Fruit fly (Drosophila melanogaster): ENCODE results near the gene CG31673.

CG31673 gene

dm6 chr2L:20817170-20817569 is 12.2 kb upstream of the CG31673 start, which contains the start of gene CheB38b:
TSS of gene CheB38b (minus strand) at chr2L:20817270.
- TF ChIP-seq CG8301 (tag; optimal IDR thresholded peaks at IDR 0.05) = no peak
- no peak for TF ChIP-seq Snoo (tag; optimal IDR thresholded peaks at IDR 0.05)
- TF ChIP-seq CG12605 (GFP tag; IDR thresholded peaks at IDR 0.05) = no peak
- no peak for TF ChIP-seq CG10348 (GFP tag; IDR thresholded peaks at IDR 0.05)
- TF ChIP-seq Pif1A (GFP tag; optimal IDR thresholded peaks at IDR 0.05) = no peak
- TF ChIP-seq CG32121 (GFP tag; IDR thresholded peaks at IDR 0.05) = no peak
- TF ChIP-seq CG8159 (tag; optimal IDR thresholded peaks at IDR 0.05) = no peak
- no peak for TF ChIP-seq CG34367 (tag; optimal IDR thresholded peaks at IDR 0.05)
- TF ChIP-seq CG13204 (GFP tag; optimal IDR thresholded peaks at IDR 0.05) = no peak

- no peak for TF ChIP-seq gl (tag; optimal IDR thresholded peaks at IDR 0.05)
Observed at dm6 chr2L:20818432-20818831, 11.0 kb upstream of the CG31673 start, which contains the start of gene CheB38a. TSS of gene CheB38a (minus strand) at chr2L:20818532.

dm6 chr2L:20820767-20821166 is 8.6 kb upstream of the CG31673 start, which contains the start of gene CheB38c:
TSS of gene CheB38c (minus strand) at chr2L:20820867.
- TF ChIP-seq Pif1A (GFP tag; optimal IDR thresholded peaks at IDR 0.05) (no peak), fd96Ca (GFP tag; IDR thresholded peaks at IDR 0.05) (no peak), CG15710 (tag; optimal IDR thresholded peaks at IDR 0.05) (no peak), CG8301 (tag; optimal IDR thresholded peaks at IDR 0.05) (no peak), CG32121 (GFP tag; IDR thresholded peaks at IDR 0.05) (no peak), CG8159 (tag; optimal IDR thresholded peaks at IDR 0.05) (no peak), Snoo (tag; optimal IDR thresholded peaks at IDR 0.05) (no peak), CG34367 (tag; optimal IDR thresholded peaks at IDR 0.05) (no peak), CG10348 (GFP tag; IDR thresholded peaks at IDR 0.05) (no peak), CG14655 (GFP tag; optimal IDR thresholded peaks at IDR 0.05) (no peak), Pif1B (GFP tag; optimal IDR thresholded peaks at IDR 0.05) (no peak), D1 (tag; optimal IDR thresholded peaks at IDR 0.05) (no peak), EcR (GFP tag; optimal IDR thresholded peaks at IDR 0.05) (no peak), gl (tag; optimal IDR thresholded peaks at IDR 0.05) (no peak), CG17806 (tag; optimal IDR thresholded peaks at IDR 0.05) (no peak), rn (GFP tag; IDR thresholded peaks at IDR 0.05) (no peak)

dm6 chr2L:20821249-20822024 is 8.0 kb upstream of the CG31673 start:
- TF ChIP-seq gl (tag; optimal IDR thresholded peaks at IDR 0.05) (peak; percentile 26), Snoo (tag; optimal IDR thresholded peaks at IDR 0.05) (peak; percentile 10), CG4496 (GFP tag; IDR thresholded peaks at IDR 0.05) (peak; percentile 86), CG32121 (GFP tag; IDR thresholded peaks at IDR 0.05) (peak; percentile 52; the same call in 1 of the 2 replicates), EcR (GFP tag; optimal IDR thresholded peaks at IDR 0.05) (peak; percentile 63), CG9948 (tag; optimal IDR thresholded peaks at IDR 0.05) (no peak), CG12605 (GFP tag; IDR thresholded peaks at IDR 0.05) (no peak; the same call in 1 of the 2 replicates), CG8301 (tag; optimal IDR thresholded peaks at IDR 0.05) (peak; percentile 46), Ets98B (GFP tag; IDR thresholded peaks at IDR 0.05) (peak; percentile 76; the same call in 1 of the 2 replicates), CG13204 (GFP tag; optimal IDR thresholded peaks at IDR 0.05) (peak; percentile 95), CG17806 (tag; optimal IDR thresholded peaks at IDR 0.05) (peak; percentile 34), fd96Ca (GFP tag; IDR thresholded peaks at IDR 0.05) (peak; percentile 33), CG10348 (GFP tag; IDR thresholded peaks at IDR 0.05) (no peak), Pif1B (GFP tag; optimal IDR thresholded peaks at IDR 0.05) (peak; percentile 18), D1 (tag; optimal IDR thresholded peaks at IDR 0.05) (no peak), CG8159 (tag; optimal IDR thresholded peaks at IDR 0.05) (peak; percentile 59), Pif1A (GFP tag; optimal IDR thresholded peaks at IDR 0.05) (peak; percentile 75), CG14655 (GFP tag; optimal IDR thresholded peaks at IDR 0.05) (peak; percentile 54)

dm6 chr2L:20822025-20822371 is 7.4 kb upstream of the CG31673 start:
- TF ChIP-seq Ets98B (GFP tag; IDR thresholded peaks at IDR 0.05) = peak; percentile 63
- TF ChIP-seq CG32121 (GFP tag; IDR thresholded peaks at IDR 0.05) = peak; percentile 65
- no peak for TF ChIP-seq Pif1B (GFP tag; optimal IDR thresholded peaks at IDR 0.05)
- peak; percentile 12 for TF ChIP-seq CG8159 (tag; optimal IDR thresholded peaks at IDR 0.05)
- no peak for TF ChIP-seq CG9948 (tag; optimal IDR thresholded peaks at IDR 0.05)
- peak; percentile 31 for TF ChIP-seq CG15710 (tag; optimal IDR thresholded peaks at IDR 0.05)
- TF ChIP-seq fd96Ca (GFP tag; IDR thresholded peaks at IDR 0.05) = peak; percentile 81; the same call in 2 of the 3 replicates
- 0 out of 2 replicates have a peak, but pooled peaks have one; percentile 14 for TF ChIP-seq CG10348 (GFP tag; IDR thresholded peaks at IDR 0.05)
- TF ChIP-seq CG13204 (GFP tag; optimal IDR thresholded peaks at IDR 0.05) = peak; percentile 5

dm6 chr2L:20822489-20823195 is 6.8 kb upstream of the CG31673 start, which contains the start of gene CG9331:
TSS of gene CG9331 (plus strand) at chr2L:20822828.
- TF ChIP-seq CG34367 (tag; optimal IDR thresholded peaks at IDR 0.05) (no peak), CG4496 (GFP tag; IDR thresholded peaks at IDR 0.05) (peak; percentile 44; the same call in 1 of the 3 replicates), CG14655 (GFP tag; optimal IDR thresholded peaks at IDR 0.05) (no peak), CG9948 (tag; optimal IDR thresholded peaks at IDR 0.05) (no peak), CG13204 (GFP tag; optimal IDR thresholded peaks at IDR 0.05) (peak; percentile 82), D1 (tag; optimal IDR thresholded peaks at IDR 0.05) (no peak), CG10348 (GFP tag; IDR thresholded peaks at IDR 0.05) (no peak), Pif1B (GFP tag; optimal IDR thresholded peaks at IDR 0.05) (no peak), Pif1A (GFP tag; optimal IDR thresholded peaks at IDR 0.05) (no peak), Ets98B (GFP tag; IDR thresholded peaks at IDR 0.05) (peak; percentile 57), fd96Ca (GFP tag; IDR thresholded peaks at IDR 0.05) (peak; percentile 36; the same call in 1 of the 3 replicates), gl (tag; optimal IDR thresholded peaks at IDR 0.05) (no peak), rn (GFP tag; IDR thresholded peaks at IDR 0.05) (no peak), CG12605 (GFP tag; IDR thresholded peaks at IDR 0.05) (no peak; the same call in 1 of the 2 replicates), CG15710 (tag; optimal IDR thresholded peaks at IDR 0.05) (no peak), CG32121 (GFP tag; IDR thresholded peaks at IDR 0.05) (peak; percentile 75; the same call in 1 of the 2 replicates), CG17806 (tag; optimal IDR thresholded peaks at IDR 0.05) (no peak), CG8159 (tag; optimal IDR thresholded peaks at IDR 0.05) (no peak), Snoo (tag; optimal IDR thresholded peaks at IDR 0.05) (no peak), EcR (GFP tag; optimal IDR thresholded peaks at IDR 0.05) (peak; percentile 70), CG8301 (tag; optimal IDR thresholded peaks at IDR 0.05) (no peak)
